Worm (Caenorhabditis elegans) whole organism, L1 larva: ENCODE data around the gene srz-6.

Experiments
- F16B12.6 ChIP-seq: fragments of 150-350 bp; optimal IDR thresholded peaks from 2 replicates; lab custom pipeline; 2014; ENCODE audit warnings: missing biosample characterization, missing genetic modification characterization
- Y116A8C.19 ChIP-seq: sonication (generic microtip); optimal IDR thresholded peaks from 2 replicates; lab custom pipeline; 2016; ENCODE audit warnings: missing compliant biosample characterization, missing genetic modification characterization, borderline replicate concordance
- aha-1 ChIP-seq: fragments of 150-350 bp; optimal IDR thresholded peaks from 2 replicates; lab custom pipeline; 2014; ENCODE audit warnings: missing biosample characterization, missing genetic modification characterization
- aly-2 ChIP-seq: fragments of 150-350 bp; optimal IDR thresholded peaks from 2 replicates; lab custom pipeline; 2014; ENCODE audit warnings: missing biosample characterization, missing genetic modification characterization
- ceh-63 ChIP-seq: fragments of 200-800 bp; sonication (Bioruptor generic); optimal IDR thresholded peaks from 2 replicates; lab custom pipeline; 2018; ENCODE audit warnings: mild to moderate bottlenecking, missing genetic modification characterization, missing compliant biosample characterization
- ceh-8 ChIP-seq: fragments of 200-800 bp; sonication (Bioruptor generic); optimal IDR thresholded peaks from 2 replicates; lab custom pipeline; 2018; ENCODE audit warnings: mild to moderate bottlenecking, missing genetic modification characterization, moderate library complexity, missing compliant biosample characterization
- ceh-88 ChIP-seq: fragments of 200-800 bp; sonication (Bioruptor generic); IDR thresholded peaks from 2 replicates; pipeline ENCODE4 v1.3.6; 2022; ENCODE audit warnings: missing genetic modification characterization, missing compliant biosample characterization
- ceh-90 ChIP-seq: sonication (generic microtip); optimal IDR thresholded peaks from 2 replicates; lab custom pipeline; 2016; ENCODE audit warnings: missing genetic modification characterization, missing compliant biosample characterization
- dsc-1 ChIP-seq: sonication (generic microtip); optimal IDR thresholded peaks from 2 replicates; lab custom pipeline; 2016; ENCODE audit warnings: mild to moderate bottlenecking, missing genetic modification characterization, missing compliant biosample characterization
- egl-27 ChIP-seq, 2 experiments: fragments of 150-350 bp in 1 of 2; sonication (generic microtip); optimal IDR thresholded peaks; 3 replicates each; lab custom pipeline; 2017 to 2018; ENCODE audit warnings: missing biosample characterization in 2 of 2, missing genetic modification characterization in 2 of 2, missing genetic modification reagents in 2 of 2
- elt-3 ChIP-seq, 6 experiments: fragments of 150-350 bp in 1 of 6; sonication (generic microtip); optimal IDR thresholded peaks; 2 replicates each; lab custom pipeline; 2017 to 2018; ENCODE audit warnings: missing biosample characterization in 6 of 6, missing genetic modification characterization in 6 of 6, inconsistent platforms in 1 of 6
- fkh-4 ChIP-seq: sonication (generic microtip); optimal IDR thresholded peaks from 2 replicates; lab custom pipeline; 2016; ENCODE audit warnings: missing compliant biosample characterization, missing genetic modification characterization, borderline replicate concordance
- fkh-8 ChIP-seq: sonication (generic microtip); optimal IDR thresholded peaks from 2 replicates; lab custom pipeline; 2016; ENCODE audit warnings: mild to moderate bottlenecking, missing genetic modification characterization, missing compliant biosample characterization
- fos-1 ChIP-seq: fragments of 150-350 bp; optimal IDR thresholded peaks from 2 replicates; lab custom pipeline; 2014; ENCODE audit warnings: missing biosample characterization, missing genetic modification characterization
- grh-1 ChIP-seq: fragments of 200-800 bp; sonication (Bioruptor generic); IDR thresholded peaks from 2 replicates; pipeline ENCODE4 v1.3.6; 2022; ENCODE audit warnings: missing genetic modification reagents, missing genetic modification characterization, missing compliant biosample characterization
- hlh-17 ChIP-seq: fragments of 200-800 bp; sonication (Bioruptor generic); optimal IDR thresholded peaks from 2 replicates; lab custom pipeline; 2018; ENCODE audit warnings: missing genetic modification characterization, mild to moderate bottlenecking, missing compliant biosample characterization, moderate library complexity, borderline replicate concordance
- hpl-2 ChIP-seq: fragments of 150-350 bp; optimal IDR thresholded peaks from 2 replicates; lab custom pipeline; 2014; ENCODE audit warnings: missing biosample characterization, missing genetic modification reagents, missing genetic modification characterization
- irx-1 ChIP-seq: sonication (generic microtip); optimal IDR thresholded peaks from 2 replicates; lab custom pipeline; 2016; ENCODE audit warnings: missing genetic modification characterization, missing compliant biosample characterization
- isw-1 ChIP-seq: fragments of 200-800 bp; sonication (Bioruptor generic); IDR thresholded peaks from 2 replicates; pipeline ENCODE4 v1.3.6; 2022; ENCODE audit warnings: missing genetic modification characterization, missing compliant biosample characterization
- jun-1 ChIP-seq: fragments of 150-350 bp; optimal IDR thresholded peaks from 2 replicates; lab custom pipeline; 2014; ENCODE audit warnings: missing biosample characterization, missing genetic modification reagents, missing genetic modification characterization
- lin-13 ChIP-seq: fragments of 150-350 bp; optimal IDR thresholded peaks from 2 replicates; lab custom pipeline; 2014; ENCODE audit warnings: missing biosample characterization, missing genetic modification reagents, missing genetic modification characterization
- lin-14 ChIP-seq: fragments of 200-800 bp; sonication (Bioruptor generic); optimal IDR thresholded peaks from 2 replicates; lab custom pipeline; 2018; ENCODE audit warnings: mild to moderate bottlenecking, missing genetic modification characterization, moderate library complexity, missing compliant biosample characterization
- lin-15B ChIP-seq: fragments of 150-350 bp; sonication (generic microtip); optimal IDR thresholded peaks from 3 replicates; lab custom pipeline; 2014; ENCODE audit warnings: missing biosample characterization, missing genetic modification characterization
- lin-35 ChIP-seq, 2 experiments: fragments of 150-350 bp; optimal IDR thresholded peaks; 2 replicates each; lab custom pipeline; 2014; ENCODE audit warnings: missing biosample characterization in 2 of 2, missing genetic modification characterization in 2 of 2, missing genetic modification reagents in 2 of 2
- lin-39 ChIP-seq: fragments of 150-350 bp; optimal IDR thresholded peaks from 2 replicates; lab custom pipeline; 2014; ENCODE audit warnings: missing biosample characterization, missing genetic modification reagents, missing genetic modification characterization
- lir-3 ChIP-seq: sonication (generic microtip); optimal IDR thresholded peaks from 2 replicates; lab custom pipeline; 2016; ENCODE audit warnings: mild to moderate bottlenecking, missing genetic modification characterization, moderate library complexity, missing compliant biosample characterization; ENCODE audit not compliant: poor library complexity
- lsy-2 ChIP-seq, 2 experiments: fragments of 150-350 bp; optimal IDR thresholded peaks; 2 replicates each; lab custom pipeline; 2014; ENCODE audit warnings: missing biosample characterization in 2 of 2, missing genetic modification characterization in 2 of 2
- mep-1 ChIP-seq: fragments of 150-350 bp; optimal IDR thresholded peaks from 2 replicates; lab custom pipeline; 2014; ENCODE audit warnings: missing biosample characterization, missing genetic modification characterization
- nhr-12 ChIP-seq: sonication (generic microtip); optimal IDR thresholded peaks from 2 replicates; lab custom pipeline; 2017; ENCODE audit warnings: missing biosample characterization, missing genetic modification characterization
- nhr-19 ChIP-seq: fragments of 200-800 bp; sonication (Bioruptor generic); conservative IDR thresholded peaks from 2 replicates; pipeline ENCODE4 v1.3.6; 2022; ENCODE audit warnings: missing genetic modification characterization, missing compliant biosample characterization
- nhr-20 ChIP-seq: sonication (generic microtip); optimal IDR thresholded peaks from 2 replicates; lab custom pipeline; 2016; ENCODE audit warnings: mild to moderate bottlenecking, missing genetic modification characterization, missing compliant biosample characterization
- nhr-237 ChIP-seq: fragments of 150-350 bp; optimal IDR thresholded peaks from 2 replicates; lab custom pipeline; 2014; ENCODE audit warnings: missing biosample characterization, missing genetic modification characterization
- nhr-47 ChIP-seq: sonication (generic microtip); optimal IDR thresholded peaks from 2 replicates; lab custom pipeline; 2016; ENCODE audit warnings: mild to moderate bottlenecking, missing genetic modification characterization, moderate library complexity, missing compliant biosample characterization
- nhr-71 ChIP-seq: sonication (generic microtip); optimal IDR thresholded peaks from 2 replicates; lab custom pipeline; 2016; ENCODE audit warnings: mild to moderate bottlenecking, missing genetic modification characterization, moderate library complexity, missing compliant biosample characterization
- nhr-76 ChIP-seq: sonication (generic microtip); optimal IDR thresholded peaks from 2 replicates; lab custom pipeline; 2017; ENCODE audit warnings: missing biosample characterization, missing genetic modification characterization
- nhr-77 ChIP-seq: fragments of 150-350 bp; optimal IDR thresholded peaks from 2 replicates; lab custom pipeline; 2014; ENCODE audit warnings: missing biosample characterization, missing genetic modification characterization
- nhr-85 ChIP-seq: sonication (generic microtip); peaks from one replicate; lab custom pipeline; 2016; ENCODE audit warnings: missing genetic modification characterization, inconsistent platforms, missing compliant biosample characterization
- nhr-90 ChIP-seq: sonication (generic microtip); optimal IDR thresholded peaks from 2 replicates; lab custom pipeline; 2016; ENCODE audit warnings: mild to moderate bottlenecking, missing genetic modification characterization, missing compliant biosample characterization; ENCODE audit not compliant: poor library complexity
- pag-3 ChIP-seq: sonication (generic microtip); optimal IDR thresholded peaks from 2 replicates; lab custom pipeline; 2017; ENCODE audit warnings: missing genetic modification characterization, mild to moderate bottlenecking, missing compliant biosample characterization, antibody characterized with exemption, borderline replicate concordance; ENCODE audit not compliant: insufficient read depth
- pax-3 ChIP-seq: fragments of 200-800 bp; sonication (Bioruptor generic); optimal IDR thresholded peaks from 2 replicates; lab custom pipeline; 2018; ENCODE audit warnings: mild to moderate bottlenecking, missing genetic modification characterization, moderate library complexity, missing compliant biosample characterization
- rnt-1 ChIP-seq: sonication (generic microtip); optimal IDR thresholded peaks from 2 replicates; lab custom pipeline; 2016; ENCODE audit warnings: mild to moderate bottlenecking, missing genetic modification characterization, moderate library complexity, missing compliant biosample characterization
- sox-4 ChIP-seq: sonication (generic microtip); optimal IDR thresholded peaks from 2 replicates; lab custom pipeline; 2016; ENCODE audit warnings: missing genetic modification characterization, missing compliant biosample characterization
- tbx-2 ChIP-seq: sonication (generic microtip); optimal IDR thresholded peaks from 2 replicates; lab custom pipeline; 2016; ENCODE audit warnings: missing genetic modification characterization, missing compliant biosample characterization
- tlp-1 ChIP-seq: fragments of 150-350 bp; optimal IDR thresholded peaks from 2 replicates; lab custom pipeline; 2014; ENCODE audit warnings: missing biosample characterization, missing genetic modification characterization
- unc-62 ChIP-seq: fragments of 150-350 bp; optimal IDR thresholded peaks from 2 replicates; lab custom pipeline; 2014; ENCODE audit warnings: missing biosample characterization, missing genetic modification reagents, missing genetic modification characterization
- unc-98 ChIP-seq: fragments of 200-800 bp; sonication (Bioruptor generic); IDR thresholded peaks from 2 replicates; pipeline ENCODE4 v1.3.6; 2022; ENCODE audit warnings: missing genetic modification characterization, missing compliant biosample characterization
- vab-15 ChIP-seq: sonication (generic microtip); optimal IDR thresholded peaks from 2 replicates; lab custom pipeline; 2017; ENCODE audit warnings: missing genotype, mild to moderate bottlenecking, missing genetic modification characterization, missing compliant biosample characterization
- zag-1 ChIP-seq: fragments of 150-350 bp; optimal IDR thresholded peaks from 2 replicates; lab custom pipeline; 2014; ENCODE audit warnings: missing biosample characterization, missing genetic modification characterization
- zip-4 ChIP-seq: fragments of 200-800 bp; sonication (Bioruptor generic); optimal IDR thresholded peaks from 2 replicates; lab custom pipeline; 2018; ENCODE audit warnings: mild to moderate bottlenecking, missing genetic modification characterization, moderate library complexity, missing compliant biosample characterization
- ztf-4 ChIP-seq: fragments of 150-350 bp; optimal IDR thresholded peaks from 2 replicates; lab custom pipeline; 2014; ENCODE audit warnings: missing biosample characterization, missing genetic modification characterization

The srz-6 gene

ce11 chrII:12494556-12495131 is 2.6 kb downstream of the srz-6 start, which contains the start of gene col-85 (continued):
- peak; percentile 71 to 77 for TF ChIP-seq lin-35 (GFP tag; optimal IDR thresholded peaks at IDR 0.05; lab: Kevin White, UChicago)
- TF ChIP-seq nhr-71 (tag; lab: Kevin White, UChicago) = peak; percentile 78
- peak; percentile 68 for TF ChIP-seq rnt-1 (tag; lab: Kevin White, UChicago)
- no peak for TF ChIP-seq aha-1
- peak; percentile 83 for TF ChIP-seq fkh-8 (tag; lab: Kevin White, UChicago)
- TF ChIP-seq aly-2 = peak; percentile 49
- peak; percentile 5 for TF ChIP-seq hpl-2
- TF ChIP-seq jun-1 (tag; lab: Kevin White, UChicago) = peak; percentile 37
- TF ChIP-seq Y116A8C.19 (tag; lab: Kevin White, UChicago) = no peak
- TF ChIP-seq ceh-63 (GFP tag; lab: Kevin White, UChicago) = no peak
- TF ChIP-seq dsc-1 = peak; percentile 75
- peak; percentile 16 for TF ChIP-seq lin-15B (tag; lab: Kevin White, UChicago)
- TF ChIP-seq irx-1 (tag; lab: Kevin White, UChicago) = peak; percentile 57
- TF ChIP-seq nhr-19 (GFP tag; lab: Robert Waterston, UW) = peak; percentile 76
- TF ChIP-seq lin-14 (GFP tag; lab: Kevin White, UChicago) = peak; percentile 74
- TF ChIP-seq fos-1 = peak; percentile 69
- peak; percentile 62 for TF ChIP-seq tbx-2 (tag; lab: Kevin White, UChicago)
- peak; percentile 70 for TF ChIP-seq nhr-20
- no peak for TF ChIP-seq ceh-90 (tag; lab: Kevin White, UChicago)
- peak; percentile 43; the same call in 1 of the 2 replicates for TF ChIP-seq grh-1 (GFP tag; lab: Robert Waterston, UW)
- peak; percentile 70 for TF ChIP-seq nhr-90 (tag; lab: Kevin White, UChicago)
- peak; percentile 72 for TF ChIP-seq nhr-85
- TF ChIP-seq isw-1 (GFP tag; lab: Robert Waterston, UW) = peak; percentile 36; the same call in 1 of the 2 replicates
- peak; percentile 56 for TF ChIP-seq mep-1 (tag; lab: Kevin White, UChicago)
- TF ChIP-seq tlp-1 (tag; lab: Kevin White, UChicago) = no peak
- TF ChIP-seq sox-4 (tag; lab: Kevin White, UChicago) = no peak
- TF ChIP-seq elt-3 (tag; optimal IDR thresholded peaks at IDR 0.05; lab: Kevin White, UChicago) = peak in 2 of 6 experiments; percentile 10 to 30
- TF ChIP-seq lsy-2 (tag; optimal IDR thresholded peaks at IDR 0.05; lab: Kevin White, UChicago) = peak; percentile 57 to 68
- TF ChIP-seq zip-4 (GFP tag; lab: Kevin White, UChicago) = no peak
- TF ChIP-seq egl-27 (tag; optimal IDR thresholded peaks at IDR 0.05; lab: Kevin White, UChicago) = peak in 1 of 2 experiments; percentile 53
- no peak for TF ChIP-seq lin-39
- peak; percentile 47 for TF ChIP-seq pax-3 (tag; lab: Kevin White, UChicago)
- no peak for TF ChIP-seq ztf-4 (tag; lab: Kevin White, UChicago)
- peak; percentile 82 for TF ChIP-seq nhr-47 (tag; lab: Kevin White, UChicago)
- no peak for TF ChIP-seq zag-1 (tag; lab: Kevin White, UChicago)
- TF ChIP-seq lin-13 (GFP tag; lab: Kevin White, UChicago) = peak; percentile 54
- TF ChIP-seq pag-3 = no peak
- TF ChIP-seq vab-15 = peak; percentile 63
- peak; percentile 70 for TF ChIP-seq nhr-77
- no peak for TF ChIP-seq nhr-12
- no peak for TF ChIP-seq ceh-88 (GFP tag; lab: Robert Waterston, UW)
- peak; percentile 19 for TF ChIP-seq F16B12.6 (tag; lab: Kevin White, UChicago)
- no peak for TF ChIP-seq nhr-237 (tag; lab: Kevin White, UChicago)
- no peak for TF ChIP-seq ceh-8 (GFP tag; lab: Kevin White, UChicago)
- TF ChIP-seq unc-62 (GFP tag; lab: Kevin White, UChicago) = no peak
- TF ChIP-seq lir-3 (tag; lab: Kevin White, UChicago) = peak; percentile 44
- TF ChIP-seq unc-98 (GFP tag; lab: Robert Waterston, UW) = peak; percentile 60; the same call in 1 of the 2 replicates
- no peak for TF ChIP-seq nhr-76 (tag; lab: Kevin White, UChicago)
- TF ChIP-seq fkh-4 (tag; lab: Kevin White, UChicago) = no peak
- TF ChIP-seq hlh-17 (GFP tag; lab: Kevin White, UChicago) = no peak
